Worm (Caenorhabditis elegans) whole organism, L4 larva: ENCODE measurements around the gene usp-14.

Experiments
- D1046.2 ChIP-seq: fragments of 200-800 bp; sonication (Bioruptor generic); IDR thresholded peaks from 2 replicates; pipeline ENCODE4 v1.3.6; 2022; ENCODE audit warnings: missing genetic modification characterization, missing compliant biosample characterization
- F10B5.3 ChIP-seq: sonication (generic microtip); optimal IDR thresholded peaks from 2 replicates; lab custom pipeline; 2016; ENCODE audit warnings: mild to moderate bottlenecking, missing genetic modification characterization, missing compliant biosample characterization
- F26F4.8 ChIP-seq: fragments of 200-800 bp; sonication (Bioruptor generic); conservative IDR thresholded peaks from 2 replicates; pipeline ENCODE4 v1.3.6; 2022; ENCODE audit warnings: missing genetic modification characterization, missing compliant biosample characterization
- F37D6.2 ChIP-seq: sonication (generic microtip); optimal IDR thresholded peaks from 2 replicates; lab custom pipeline; 2016; ENCODE audit warnings: mild to moderate bottlenecking, missing genetic modification characterization, missing compliant biosample characterization
- F49E8.2 ChIP-seq: sonication (generic microtip); optimal IDR thresholded peaks from 2 replicates; lab custom pipeline; 2016; ENCODE audit warnings: missing compliant biosample characterization, mild to moderate bottlenecking, missing genetic modification characterization, borderline replicate concordance
- Y48G9A.11 ChIP-seq: fragments of 200-800 bp; sonication (Bioruptor generic); IDR thresholded peaks from 2 replicates; pipeline ENCODE4 v1.3.6; 2022; ENCODE audit warnings: missing genetic modification reagents, missing genetic modification characterization, missing compliant biosample characterization
- ZK337.2 ChIP-seq: fragments of 200-800 bp; sonication (Bioruptor generic); IDR thresholded peaks from 2 replicates; pipeline ENCODE4 v1.3.6; 2022; ENCODE audit warnings: missing genetic modification reagents, missing genetic modification characterization, missing compliant biosample characterization
- ZK546.5 ChIP-seq, 2 experiments: sonication (generic microtip); optimal IDR thresholded peaks; 2 replicates each; lab custom pipeline; 2017; ENCODE audit warnings: missing biosample characterization in 2 of 2, missing genetic modification characterization in 2 of 2
- aha-1 ChIP-seq: fragments of 150-350 bp; peaks from one replicate; lab custom pipeline; 2014; ENCODE audit warnings: missing biosample characterization, missing genetic modification characterization
- aly-2 ChIP-seq: sonication (generic microtip); optimal IDR thresholded peaks from 2 replicates; lab custom pipeline; 2018; ENCODE audit warnings: missing biosample characterization, missing genetic modification characterization
- ama-1 ChIP-seq: fragments of 150-350 bp; optimal IDR thresholded peaks from 2 replicates; lab custom pipeline; 2014; ENCODE audit warnings: inconsistent platforms, mixed read lengths
- attf-4 ChIP-seq: sonication (generic microtip); optimal IDR thresholded peaks from 3 replicates; lab custom pipeline; 2017; ENCODE audit warnings: missing biosample characterization, missing genetic modification characterization
- ceh-32 ChIP-seq: sonication (generic microtip); optimal IDR thresholded peaks from 2 replicates; lab custom pipeline; 2016; ENCODE audit warnings: mild to moderate bottlenecking, missing genetic modification characterization, missing compliant biosample characterization; ENCODE audit not compliant: poor library complexity
- ceh-44 ChIP-seq: fragments of 200-800 bp; sonication (Bioruptor generic); IDR thresholded peaks from 2 replicates; pipeline ENCODE4 v1.3.6; 2022; ENCODE audit warnings: missing genetic modification reagents, missing genetic modification characterization, missing compliant biosample characterization
- ctbp-1 ChIP-seq: fragments of 200-800 bp; sonication (Bioruptor generic); IDR thresholded peaks from 2 replicates; pipeline ENCODE4 v1.3.6; 2022; ENCODE audit warnings: missing genetic modification reagents, missing genetic modification characterization, missing compliant biosample characterization
- daf-8 ChIP-seq: fragments of 200-800 bp; sonication (Bioruptor generic); IDR thresholded peaks from 2 replicates; pipeline ENCODE4 v1.3.6; 2022; ENCODE audit warnings: missing genetic modification characterization, missing compliant biosample characterization
- dmd-8 ChIP-seq: fragments of 200-800 bp; sonication (Bioruptor generic); IDR thresholded peaks from 2 replicates; pipeline ENCODE4 v1.3.6; 2022; ENCODE audit warnings: missing genetic modification characterization, missing compliant biosample characterization
- dve-1 ChIP-seq: sonication (generic microtip); optimal IDR thresholded peaks from 2 replicates; lab custom pipeline; 2017; ENCODE audit warnings: antibody characterized with exemption, mild to moderate bottlenecking, missing genetic modification characterization, missing compliant biosample characterization; ENCODE audit not compliant: insufficient read depth
- fkh-10 ChIP-seq: fragments of 150-350 bp; optimal IDR thresholded peaks from 2 replicates; lab custom pipeline; 2014; ENCODE audit warnings: missing biosample characterization, missing genetic modification reagents, missing genetic modification characterization
- fos-1 ChIP-seq: fragments of 150-350 bp; optimal IDR thresholded peaks from 2 replicates; lab custom pipeline; 2014; ENCODE audit warnings: missing biosample characterization, missing genetic modification characterization
- hif-1 ChIP-seq, 2 experiments: sonication (generic microtip); optimal IDR thresholded peaks; 2 replicates each; lab custom pipeline; 2016 to 2017; ENCODE audit warnings: missing compliant biosample characterization in 2 of 2, missing genetic modification characterization in 2 of 2, missing genetic modification reagents in 2 of 2, missing genotype in 2 of 2, mild to moderate bottlenecking in 1 of 2
- hlh-11 ChIP-seq: fragments of 200-800 bp; sonication (Bioruptor generic); optimal IDR thresholded peaks from 2 replicates; lab custom pipeline; 2018; ENCODE audit warnings: mild to moderate bottlenecking, missing genetic modification characterization, missing compliant biosample characterization
- lin-29 ChIP-seq: fragments of 200-800 bp; sonication (Bioruptor generic); IDR thresholded peaks from 2 replicates; pipeline ENCODE4 v1.3.6; 2022; ENCODE audit warnings: missing genetic modification reagents, missing genetic modification characterization, missing compliant biosample characterization
- lin-38 ChIP-seq: fragments of 200-800 bp; sonication (Bioruptor generic); IDR thresholded peaks from 2 replicates; pipeline ENCODE4 v1.3.6; 2022; ENCODE audit warnings: missing genetic modification reagents, missing genetic modification characterization, missing compliant biosample characterization
- lin-39 ChIP-seq: fragments of 150-350 bp; optimal IDR thresholded peaks from 2 replicates; lab custom pipeline; 2014; ENCODE audit warnings: missing biosample characterization, missing genetic modification reagents, missing genetic modification characterization
- lsy-2 ChIP-seq, 2 experiments: fragments of 150-350 bp in 1 of 2; sonication (generic microtip) in 1 of 2; optimal IDR thresholded peaks; 2 replicates each; lab custom pipeline; 2014 to 2017; ENCODE audit warnings: missing biosample characterization in 2 of 2, missing genetic modification characterization in 2 of 2
- madf-9 ChIP-seq: fragments of 200-800 bp; sonication (Bioruptor generic); conservative IDR thresholded peaks from 2 replicates; pipeline ENCODE4 v1.3.6; 2022; ENCODE audit warnings: missing genetic modification reagents, missing genetic modification characterization, missing compliant biosample characterization
- mdt-29 ChIP-seq: fragments of 200-800 bp; sonication (Bioruptor generic); IDR thresholded peaks from 2 replicates; pipeline ENCODE4 v1.3.6; 2022; ENCODE audit warnings: missing genetic modification reagents, missing genetic modification characterization, missing compliant biosample characterization
- mep-1 ChIP-seq: fragments of 150-350 bp; sonication (generic microtip); optimal IDR thresholded peaks from 3 replicates; lab custom pipeline; 2014; ENCODE audit warnings: missing biosample characterization, missing genetic modification characterization
- mes-2 ChIP-seq: sonication (generic microtip); optimal IDR thresholded peaks from 2 replicates; lab custom pipeline; 2016; ENCODE audit warnings: missing genotype, mild to moderate bottlenecking, missing genetic modification characterization, missing compliant biosample characterization; ENCODE audit not compliant: poor library complexity, severe bottlenecking
- mxl-2 ChIP-seq: fragments of 200-800 bp; sonication (Bioruptor generic); conservative IDR thresholded peaks from 2 replicates; pipeline ENCODE4 v1.3.6; 2022; ENCODE audit warnings: missing genetic modification reagents, missing genetic modification characterization, missing compliant biosample characterization
- mxl-3 ChIP-seq: fragments of 200-800 bp; sonication (Bioruptor generic); optimal IDR thresholded peaks from 2 replicates; lab custom pipeline; 2018; ENCODE audit warnings: mild to moderate bottlenecking, missing genetic modification characterization, missing compliant biosample characterization
- nhr-25 ChIP-seq: sonication (generic microtip); optimal IDR thresholded peaks from 2 replicates; lab custom pipeline; 2017; ENCODE audit warnings: missing genetic modification characterization, mild to moderate bottlenecking, missing compliant biosample characterization, antibody characterized with exemption, moderate library complexity, borderline replicate concordance; ENCODE audit not compliant: insufficient read depth
- nhr-41 ChIP-seq: fragments of 200-800 bp; sonication (Bioruptor generic); IDR thresholded peaks from 2 replicates; pipeline ENCODE4 v1.3.6; 2022; ENCODE audit warnings: missing genetic modification reagents, missing genetic modification characterization, missing compliant biosample characterization
- nhr-42 ChIP-seq: fragments of 200-800 bp; sonication (Bioruptor generic); IDR thresholded peaks from 2 replicates; pipeline ENCODE4 v1.3.6; 2022; ENCODE audit warnings: missing genetic modification characterization, missing compliant biosample characterization
- nhr-6 ChIP-seq: fragments of 150-350 bp; optimal IDR thresholded peaks from 2 replicates; lab custom pipeline; 2014; ENCODE audit warnings: missing biosample characterization, missing genetic modification characterization
- pha-4 ChIP-seq, 2 experiments: fragments of 150-350 bp in 1 of 2; fragments of 200-800 bp in 1 of 2; sonication (Bioruptor generic) in 1 of 2; IDR thresholded peaks in 1 of 2; optimal IDR thresholded peaks in 1 of 2; 2 replicates each; pipeline versions ENCODE4 v1.3.6 to Lab custom; 2014 to 2022; ENCODE audit warnings: missing genetic modification characterization in 2 of 2, missing genetic modification reagents in 2 of 2, missing biosample characterization in 1 of 2, missing compliant biosample characterization in 1 of 2
- pqm-1 ChIP-seq: sonication (generic microtip); optimal IDR thresholded peaks from 2 replicates; lab custom pipeline; 2017; ENCODE audit warnings: missing biosample characterization, missing genetic modification characterization
- skn-1 ChIP-seq: fragments of 150-350 bp; optimal IDR thresholded peaks from 2 replicates; lab custom pipeline; 2014; ENCODE audit warnings: missing biosample characterization, missing genetic modification characterization
- spr-1 ChIP-seq: sonication (generic microtip); optimal IDR thresholded peaks from 2 replicates; lab custom pipeline; 2016; ENCODE audit warnings: mild to moderate bottlenecking, missing genetic modification characterization, missing compliant biosample characterization
- spr-3 ChIP-seq: fragments of 200-800 bp; sonication (Bioruptor generic); optimal IDR thresholded peaks from 2 replicates; lab custom pipeline; 2018; ENCODE audit warnings: mild to moderate bottlenecking, missing genetic modification characterization, missing compliant biosample characterization
- tag-97 ChIP-seq: fragments of 200-800 bp; sonication (Bioruptor generic); IDR thresholded peaks from 2 replicates; pipeline ENCODE4 v1.3.6; 2022; ENCODE audit warnings: missing genetic modification characterization, missing compliant biosample characterization
- tra-1 ChIP-seq: fragments of 200-800 bp; sonication (Bioruptor generic); IDR thresholded peaks from 2 replicates; pipeline ENCODE4 v1.3.6; 2022; ENCODE audit warnings: missing genetic modification reagents, missing genetic modification characterization, missing compliant biosample characterization
- unc-130 ChIP-seq: sonication (generic microtip); optimal IDR thresholded peaks from 2 replicates; lab custom pipeline; 2016; ENCODE audit warnings: missing genetic modification reagents, missing genetic modification characterization, missing compliant biosample characterization
- unc-39 ChIP-seq: sonication (generic microtip); optimal IDR thresholded peaks from 2 replicates; lab custom pipeline; 2017; ENCODE audit warnings: missing biosample characterization, missing genetic modification characterization
- vab-7 ChIP-seq: fragments of 200-800 bp; sonication (Bioruptor generic); IDR thresholded peaks from 2 replicates; pipeline ENCODE4 v1.3.6; 2022; ENCODE audit warnings: missing genetic modification reagents, missing genetic modification characterization, missing compliant biosample characterization
- zag-1 ChIP-seq: fragments of 150-350 bp; optimal IDR thresholded peaks from 2 replicates; lab custom pipeline; 2014; ENCODE audit warnings: missing biosample characterization, missing genetic modification characterization
- zfp-2 ChIP-seq: sonication (generic microtip); optimal IDR thresholded peaks from 2 replicates; lab custom pipeline; 2016; ENCODE audit warnings: mild to moderate bottlenecking, missing genetic modification characterization, missing compliant biosample characterization
- zip-11 ChIP-seq: fragments of 200-800 bp; sonication (Bioruptor generic); IDR thresholded peaks from 2 replicates; pipeline ENCODE4 v1.3.6; 2022; ENCODE audit warnings: missing genetic modification characterization, missing compliant biosample characterization
- zip-2 ChIP-seq: fragments of 150-350 bp; optimal IDR thresholded peaks from 2 replicates; lab custom pipeline; 2014; ENCODE audit warnings: missing biosample characterization, missing genetic modification characterization
- ztf-11 ChIP-seq: fragments of 150-350 bp; optimal IDR thresholded peaks from 2 replicates; lab custom pipeline; 2014; ENCODE audit warnings: missing biosample characterization, missing genetic modification characterization

The usp-14 gene

DNA sequence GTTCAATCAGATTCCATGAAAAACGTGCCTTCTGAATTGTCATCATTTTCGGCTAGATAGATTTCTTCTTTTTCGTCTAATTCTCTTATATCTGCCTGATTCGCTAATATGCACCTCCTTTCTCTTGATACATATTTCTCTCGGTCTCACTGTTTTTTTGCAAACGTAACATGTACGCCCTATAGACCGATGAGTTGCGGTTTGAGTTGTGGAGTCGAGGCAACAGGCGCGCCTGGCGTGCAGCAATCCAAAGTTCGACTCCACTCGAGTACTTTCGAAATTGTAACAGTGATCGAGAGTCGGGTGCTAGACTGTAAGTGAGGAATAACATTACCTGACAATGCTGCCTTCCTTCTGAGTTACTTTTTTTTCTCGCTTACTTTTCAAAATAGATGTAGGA is 8.3 kb upstream of the usp-14 start (continued):
- peak; percentile 89 to 95 for TF ChIP-seq hif-1 (tag; optimal IDR thresholded peaks at IDR 0.05; lab: Kevin White, UChicago)
- peak; percentile 75 for TF ChIP-seq ZK337.2 (GFP tag; lab: Robert Waterston, UW)
- no peak for TF ChIP-seq fos-1 (tag; lab: Kevin White, UChicago)
- peak; percentile 90 for TF ChIP-seq dve-1
- TF ChIP-seq dmd-8 (GFP tag; lab: Robert Waterston, UW), result peak; percentile 98
- TF ChIP-seq mdt-29, result peak; percentile 77; the same call in 1 of the 2 replicates
- TF ChIP-seq nhr-42 (GFP tag; lab: Robert Waterston, UW), result peak; percentile 95
- TF ChIP-seq nhr-6 (tag; lab: Kevin White, UChicago), result peak; percentile 75
- TF ChIP-seq mxl-2 (GFP tag; lab: Robert Waterston, UW), result peak; percentile 60
- TF ChIP-seq F26F4.8 (GFP tag; lab: Robert Waterston, UW), result peak; percentile 94
- peak; percentile 79 for TF ChIP-seq madf-9
- TF ChIP-seq hlh-11 (tag; lab: Kevin White, UChicago), result peak; percentile 80
- TF ChIP-seq nhr-25, result peak; percentile 80
- peak; percentile 99 for TF ChIP-seq aha-1 (tag; lab: Kevin White, UChicago)
- TF ChIP-seq spr-1 (tag; lab: Kevin White, UChicago), result peak; percentile 87
- peak; percentile 90 for TF ChIP-seq tra-1
- peak; percentile 69 for TF ChIP-seq zfp-2
- peak; percentile 87 for TF ChIP-seq D1046.2
- no peak for TF ChIP-seq unc-39 (tag; lab: Kevin White, UChicago)
- TF ChIP-seq lin-39, result no peak
- no peak for TF ChIP-seq ZK546.5 (tag; optimal IDR thresholded peaks at IDR 0.05; lab: Kevin White, UChicago)
- peak; percentile 57 for TF ChIP-seq F10B5.3 (tag; lab: Kevin White, UChicago)
- no peak for TF ChIP-seq tag-97 (GFP tag; lab: Robert Waterston, UW)
- TF ChIP-seq daf-8 (GFP tag; lab: Robert Waterston, UW), result 0 out of 2 replicates have a peak, but pooled peaks have one; percentile 58
- TF ChIP-seq fkh-10 (GFP tag; lab: Kevin White, UChicago), result no peak
- peak; percentile 81 for TF ChIP-seq Y48G9A.11 (GFP tag; lab: Robert Waterston, UW)
- peak; percentile 83 for TF ChIP-seq mep-1 (tag; lab: Kevin White, UChicago)
- peak; percentile 74 for TF ChIP-seq F37D6.2 (tag; lab: Kevin White, UChicago)
- peak; percentile 83 for TF ChIP-seq mxl-3 (GFP tag; lab: Kevin White, UChicago)
- TF ChIP-seq zip-11 (GFP tag; lab: Robert Waterston, UW), result 0 out of 2 replicates have a peak, but pooled peaks have one; percentile 37
- no peak for TF ChIP-seq ceh-32 (tag; lab: Kevin White, UChicago)
- no peak for TF ChIP-seq ama-1 (lab: Kevin White, UChicago)
- TF ChIP-seq ctbp-1 (GFP tag; lab: Robert Waterston, UW), result peak; percentile 76
- TF ChIP-seq zag-1 (tag; lab: Kevin White, UChicago), result no peak
- peak; percentile 39 to 84 for TF ChIP-seq lsy-2 (tag; optimal IDR thresholded peaks at IDR 0.05; lab: Kevin White, UChicago)
- TF ChIP-seq lin-38, result peak; percentile 85
- TF ChIP-seq aly-2 (tag; lab: Kevin White, UChicago), result no peak
- TF ChIP-seq mes-2 (tag; lab: Kevin White, UChicago), result peak; percentile 92
- peak; percentile 78 for TF ChIP-seq F49E8.2 (tag; lab: Kevin White, UChicago)
- TF ChIP-seq vab-7 (GFP tag; lab: Robert Waterston, UW), result peak; percentile 91
- TF ChIP-seq attf-4, result peak; percentile 41
- TF ChIP-seq unc-130, result peak; percentile 92
- TF ChIP-seq spr-3, result peak; percentile 83
- TF ChIP-seq ceh-44, result peak; percentile 90
- peak; percentile 63 for TF ChIP-seq lin-29
- no peak for TF ChIP-seq ztf-11 (tag; lab: Kevin White, UChicago)
- peak; percentile 32 for TF ChIP-seq pqm-1
- no peak for TF ChIP-seq skn-1 (tag; lab: Kevin White, UChicago)
- TF ChIP-seq zip-2 (tag; lab: Kevin White, UChicago), result peak; percentile 41
- TF ChIP-seq pha-4 (GFP tag; IDR thresholded peaks at IDR 0.05; lab: Robert Waterston, UW), result peak; percentile 93
- TF ChIP-seq pha-4 (tag; optimal IDR thresholded peaks at IDR 0.05; lab: Kevin White, UChicago), result no peak
- peak; percentile 87 for TF ChIP-seq nhr-41
